2 worm cellular contexts compared by ENCODE assay signal in the genomic region with DNA sequence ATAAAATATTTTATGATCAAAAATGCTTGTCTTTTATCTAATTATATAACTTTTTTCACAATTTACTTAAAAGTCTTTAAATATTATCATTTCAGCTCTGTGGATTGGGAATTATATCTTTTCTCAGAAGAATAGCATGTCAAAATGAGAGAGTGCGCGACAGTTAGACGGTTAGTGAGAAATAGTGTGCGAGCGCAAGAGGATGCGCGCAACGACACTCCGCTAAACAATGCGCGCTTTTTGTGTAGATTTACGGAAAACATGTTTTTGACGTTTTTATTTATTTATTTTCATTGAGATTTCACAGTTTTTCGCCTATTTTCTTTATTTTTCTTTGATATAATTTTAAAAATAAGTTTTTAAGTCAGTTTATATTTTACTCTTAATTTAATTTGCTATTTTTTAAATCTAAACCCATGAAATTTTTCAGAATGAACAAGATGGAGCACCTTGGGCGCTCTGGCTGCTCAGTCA.
TF ChIP-seq lines count a peak whose summit lies in the region.

A gene (plus strand): TSS at position 424 of the 474 bp plus-strand sequence.

TF ChIP-seq in whole organism, L2 larva, 48 proteins besides CTCF, POLR2A, EP300 and RAD21 (continued from another document):
- TF ChIP-seq ztf-11 (tag; optimal IDR thresholded peaks at IDR 0.05; lab: Kevin White, UChicago) (no peak), peb-1 (tag; optimal IDR thresholded peaks at IDR 0.05; lab: Kevin White, UChicago) (no peak), sma-9 (GFP tag; optimal IDR thresholded peaks at IDR 0.05; lab: Kevin White, UChicago) (peak; percentile 96), sma-9 (tag; optimal IDR thresholded peaks at IDR 0.05; lab: Kevin White, UChicago) (no peak), F13H6.1 (tag; optimal IDR thresholded peaks at IDR 0.05; lab: Kevin White, UChicago) (peak; percentile 89), ztf-1 (GFP tag; conservative IDR thresholded peaks at IDR 0.05; lab: Robert Waterston, UW) (no peak), lsy-2 (tag; optimal IDR thresholded peaks at IDR 0.05; lab: Kevin White, UChicago) (peak; percentile 74 to 91), nhr-12 (tag; optimal IDR thresholded peaks at IDR 0.05; lab: Kevin White, UChicago) (peak; percentile 33), nhr-23 (tag; optimal IDR thresholded peaks at IDR 0.05; lab: Kevin White, UChicago) (no peak), mdl-1 (tag; optimal IDR thresholded peaks at IDR 0.05; lab: Kevin White, UChicago) (peak; percentile 16 to 20), alr-1 (tag; optimal IDR thresholded peaks at IDR 0.05; lab: Kevin White, UChicago) (no peak), blmp-1 (tag; optimal IDR thresholded peaks at IDR 0.05; lab: Kevin White, UChicago; ENCODE audit: insufficient read depth) (peak; percentile 36), ztf-4 (tag; optimal IDR thresholded peaks at IDR 0.05; lab: Kevin White, UChicago) (peak; percentile 74), ZK546.5 (tag; optimal IDR thresholded peaks at IDR 0.05; lab: Kevin White, UChicago) (no peak), C34F6.9 (tag; optimal IDR thresholded peaks at IDR 0.05; lab: Kevin White, UChicago) (peak; percentile 85), lin-11 (tag; optimal IDR thresholded peaks at IDR 0.05; lab: Kevin White, UChicago) (peak; percentile 82), nhr-237 (tag; optimal IDR thresholded peaks at IDR 0.05; lab: Kevin White, UChicago) (peak; percentile 10), nhr-25 (tag; optimal IDR thresholded peaks at IDR 0.05; lab: Kevin White, UChicago) (peak; percentile 90), skn-1 (tag; optimal IDR thresholded peaks at IDR 0.05; lab: Kevin White, UChicago) (no peak), mbf-1 (tag; optimal IDR thresholded peaks at IDR 0.05; lab: Kevin White, UChicago) (no peak), egl-27 (tag; optimal IDR thresholded peaks at IDR 0.05; lab: Kevin White, UChicago) (peak; percentile 75), sem-4 (tag; optimal IDR thresholded peaks at IDR 0.05; lab: Kevin White, UChicago) (peak; percentile 72), fos-1 (tag; optimal IDR thresholded peaks at IDR 0.05; lab: Kevin White, UChicago) (peak; percentile 43), snpc-4 (tag; optimal IDR thresholded peaks at IDR 0.05; lab: Kevin White, UChicago) (peak; percentile 38), ceh-16 (tag; optimal IDR thresholded peaks at IDR 0.05; lab: Kevin White, UChicago) (peak; percentile 46), gmeb-1 (tag; optimal IDR thresholded peaks at IDR 0.05; lab: Kevin White, UChicago) (peak; percentile 81), unc-62 (GFP tag; optimal IDR thresholded peaks at IDR 0.05; lab: Kevin White, UChicago) (no peak)

TF ChIP-seq in whole organism, L4 larva, 104 proteins besides CTCF, POLR2A, EP300 and RAD21 (continued from another document):
- TF ChIP-seq F49E8.2 (tag; optimal IDR thresholded peaks at IDR 0.05; lab: Kevin White, UChicago; ENCODE audit: borderline replicate concordance) (no peak), zip-11 (GFP tag; IDR thresholded peaks at IDR 0.05; lab: Robert Waterston, UW) (no peak), pha-4 (GFP tag; IDR thresholded peaks at IDR 0.05; lab: Robert Waterston, UW) (peak; percentile 56; the same call in 1 of the 2 replicates), pha-4 (tag; optimal IDR thresholded peaks at IDR 0.05; lab: Kevin White, UChicago) (no peak), ZK337.2 (GFP tag; IDR thresholded peaks at IDR 0.05; lab: Robert Waterston, UW) (no peak), nhr-237 (tag; optimal IDR thresholded peaks at IDR 0.05; lab: Kevin White, UChicago) (no peak), snpc-4 (tag; optimal IDR thresholded peaks at IDR 0.05; lab: Kevin White, UChicago) (no peak), duxl-1 (tag; optimal IDR thresholded peaks at IDR 0.05; lab: Kevin White, UChicago; ENCODE audit: poor library complexity) (peak; percentile 22), aly-2 (tag; optimal IDR thresholded peaks at IDR 0.05; lab: Kevin White, UChicago) (no peak), daf-19 (GFP tag; conservative IDR thresholded peaks at IDR 0.05; lab: Robert Waterston, UW) (no peak), unc-39 (tag; optimal IDR thresholded peaks at IDR 0.05; lab: Kevin White, UChicago) (no peak), F26F4.8 (GFP tag; conservative IDR thresholded peaks at IDR 0.05; lab: Robert Waterston, UW) (no peak), mes-2 (tag; optimal IDR thresholded peaks at IDR 0.05; lab: Kevin White, UChicago; ENCODE audit: poor library complexity, severe bottlenecking) (peak; percentile 82), Y105C5A.15 (GFP tag; IDR thresholded peaks at IDR 0.05; lab: Robert Waterston, UW) (no peak), set-16 (GFP tag; IDR thresholded peaks at IDR 0.05; lab: Robert Waterston, UW) (no peak), hlh-30 (tag; optimal IDR thresholded peaks at IDR 0.05; lab: Kevin White, UChicago; ENCODE audit: insufficient read depth) (peak; percentile 74), pqm-1 (tag; optimal IDR thresholded peaks at IDR 0.05; lab: Kevin White, UChicago) (no peak), gei-8 (GFP tag; optimal IDR thresholded peaks at IDR 0.05; lab: Kevin White, UChicago) (no peak), sdz-12 (GFP tag; optimal IDR thresholded peaks at IDR 0.05; lab: Kevin White, UChicago) (no peak), dmd-6 (GFP tag; IDR thresholded peaks at IDR 0.05; lab: Robert Waterston, UW) (peak; percentile 63), lim-7 (GFP tag; IDR thresholded peaks at IDR 0.05; lab: Robert Waterston, UW) (no peak), dmd-9 (GFP tag; IDR thresholded peaks at IDR 0.05; lab: Robert Waterston, UW) (no peak), lin-38 (GFP tag; IDR thresholded peaks at IDR 0.05; lab: Robert Waterston, UW) (no peak), rbr-2 (tag; optimal IDR thresholded peaks at IDR 0.05; lab: Kevin White, UChicago) (peak; percentile 57), snpc-1.2 (GFP tag; IDR thresholded peaks at IDR 0.05; lab: Robert Waterston, UW) (no peak), Y48G9A.11 (GFP tag; IDR thresholded peaks at IDR 0.05; lab: Robert Waterston, UW) (no peak), fos-1 (tag; optimal IDR thresholded peaks at IDR 0.05; lab: Kevin White, UChicago) (no peak), ztf-7 (tag; optimal IDR thresholded peaks at IDR 0.05; lab: Kevin White, UChicago) (peak; percentile 20), fkh-10 (GFP tag; optimal IDR thresholded peaks at IDR 0.05; lab: Kevin White, UChicago) (peak; percentile 2), ceh-20 (GFP tag; IDR thresholded peaks at IDR 0.05; lab: Robert Waterston, UW) (no peak), zag-1 (tag; optimal IDR thresholded peaks at IDR 0.05; lab: Kevin White, UChicago) (no peak), ceh-28 (tag; optimal IDR thresholded peaks at IDR 0.05; lab: Kevin White, UChicago) (no peak), lin-13 (GFP tag; optimal IDR thresholded peaks at IDR 0.05; lab: Kevin White, UChicago) (no peak), cey-2 (tag; optimal IDR thresholded peaks at IDR 0.05; lab: Kevin White, UChicago; ENCODE audit: borderline replicate concordance, insufficient read depth) (no peak), unc-62 (GFP tag; optimal IDR thresholded peaks at IDR 0.05 in 1 of 2; lab: Kevin White, UChicago) (no peak), unc-62 (tag; optimal IDR thresholded peaks at IDR 0.05; lab: Kevin White, UChicago) (no peak), dmd-8 (GFP tag; IDR thresholded peaks at IDR 0.05; lab: Robert Waterston, UW) (no peak), Y5F2A.4 (GFP tag; optimal IDR thresholded peaks at IDR 0.05; lab: Kevin White, UChicago) (no peak), zip-2 (tag; optimal IDR thresholded peaks at IDR 0.05; lab: Kevin White, UChicago) (peak; percentile 63), nhr-25 (tag; optimal IDR thresholded peaks at IDR 0.05; lab: Kevin White, UChicago; ENCODE audit: borderline replicate concordance, insufficient read depth) (peak; percentile 15), T20F7.1 (GFP tag; optimal IDR thresholded peaks at IDR 0.05; lab: Kevin White, UChicago) (peak; percentile 100), hlh-11 (tag; optimal IDR thresholded peaks at IDR 0.05; lab: Kevin White, UChicago) (peak; percentile 73), mep-1 (tag; optimal IDR thresholded peaks at IDR 0.05; lab: Kevin White, UChicago) (peak; percentile 61), ctbp-1 (GFP tag; IDR thresholded peaks at IDR 0.05; lab: Robert Waterston, UW) (0 out of 2 replicates have a peak, but pooled peaks have one; percentile 35), lir-3 (tag; optimal IDR thresholded peaks at IDR 0.05; lab: Kevin White, UChicago) (no peak), hmg-1.1 (GFP tag; IDR thresholded peaks at IDR 0.05; lab: Robert Waterston, UW) (peak; percentile 77), dve-1 (tag; optimal IDR thresholded peaks at IDR 0.05; lab: Kevin White, UChicago; ENCODE audit: insufficient read depth) (peak; percentile 77), nhr-77 (tag; optimal IDR thresholded peaks at IDR 0.05; lab: Kevin White, UChicago) (no peak), ceh-82 (tag; optimal IDR thresholded peaks at IDR 0.05; lab: Kevin White, UChicago) (no peak), egl-27 (tag; optimal IDR thresholded peaks at IDR 0.05; lab: Kevin White, UChicago) (no peak), daf-8 (GFP tag; IDR thresholded peaks at IDR 0.05; lab: Robert Waterston, UW) (no peak), zfp-3 (GFP tag; conservative IDR thresholded peaks at IDR 0.05; lab: Robert Waterston, UW) (no peak), nhr-10 (tag; optimal IDR thresholded peaks at IDR 0.05; lab: Kevin White, UChicago) (no peak), spr-3 (GFP tag; optimal IDR thresholded peaks at IDR 0.05; lab: Kevin White, UChicago) (no peak), hif-1 (tag; optimal IDR thresholded peaks at IDR 0.05; lab: Kevin White, UChicago) (peak in 1 of 2 experiments; percentile 14), nhr-28 (tag; optimal IDR thresholded peaks at IDR 0.05; lab: Kevin White, UChicago) (peak; percentile 55), zfp-2 (tag; optimal IDR thresholded peaks at IDR 0.05; lab: Kevin White, UChicago) (no peak), nhr-111 (GFP tag; optimal IDR thresholded peaks at IDR 0.05; lab: Kevin White, UChicago) (no peak), dpl-1 (GFP tag; optimal IDR thresholded peaks at IDR 0.05; lab: Kevin White, UChicago) (peak; percentile 68), egl-43 (GFP tag; IDR thresholded peaks at IDR 0.05; lab: Robert Waterston, UW) (no peak), mxl-2 (GFP tag; conservative IDR thresholded peaks at IDR 0.05; lab: Robert Waterston, UW) (no peak), unc-130 (GFP tag; optimal IDR thresholded peaks at IDR 0.05; lab: Kevin White, UChicago) (no peak), D1046.2 (GFP tag; IDR thresholded peaks at IDR 0.05; lab: Robert Waterston, UW) (no peak), attf-4 (tag; optimal IDR thresholded peaks at IDR 0.05; lab: Kevin White, UChicago) (no peak), lin-1 (GFP tag; IDR thresholded peaks at IDR 0.05; lab: Robert Waterston, UW) (no peak), arid-1 (GFP tag; conservative IDR thresholded peaks at IDR 0.05; lab: Robert Waterston, UW) (no peak), ama-1 (optimal IDR thresholded peaks at IDR 0.05; lab: Kevin White, UChicago) (no peak), F37D6.2 (tag; optimal IDR thresholded peaks at IDR 0.05; lab: Kevin White, UChicago) (peak; percentile 32), ceh-62 (tag; optimal IDR thresholded peaks at IDR 0.05; lab: Kevin White, UChicago) (no peak), php-3 (GFP tag; IDR thresholded peaks at IDR 0.05; lab: Robert Waterston, UW) (no peak), F10B5.3 (tag; optimal IDR thresholded peaks at IDR 0.05; lab: Kevin White, UChicago) (no peak), daf-16 (GFP tag; optimal IDR thresholded peaks at IDR 0.05; lab: Kevin White, UChicago) (peak in 1 of 2 experiments; percentile 70), daf-16 (tag; optimal IDR thresholded peaks at IDR 0.05; lab: Kevin White, UChicago) (peak; percentile 74), lsy-2 (tag; optimal IDR thresholded peaks at IDR 0.05; lab: Kevin White, UChicago) (peak in 1 of 2 experiments; percentile 85), tra-1 (GFP tag; IDR thresholded peaks at IDR 0.05; lab: Robert Waterston, UW) (no peak), nhr-41 (GFP tag; IDR thresholded peaks at IDR 0.05; lab: Robert Waterston, UW) (no peak), mdl-1 (tag; optimal IDR thresholded peaks at IDR 0.05; lab: Kevin White, UChicago) (peak in 1 of 2 experiments; percentile 16), ztf-11 (tag; optimal IDR thresholded peaks at IDR 0.05; lab: Kevin White, UChicago) (no peak), mdt-29 (GFP tag; IDR thresholded peaks at IDR 0.05; lab: Robert Waterston, UW) (no peak), Y75B8A.6 (GFP tag; IDR thresholded peaks at IDR 0.05; lab: Robert Waterston, UW) (no peak), R02D3.7 (tag; optimal IDR thresholded peaks at IDR 0.05; lab: Kevin White, UChicago) (peak; percentile 51), skn-1 (tag; optimal IDR thresholded peaks at IDR 0.05; lab: Kevin White, UChicago) (no peak), T26A8.4 (GFP tag; IDR thresholded peaks at IDR 0.05; lab: Robert Waterston, UW) (no peak; the same call in 1 of the 2 replicates)
